Worm (Caenorhabditis elegans) whole organism, early embryonic: ENCODE data around the gene ptrg-1.

ENCODE experiments used
- B0310.2 ChIP-seq: sonication (generic microtip); optimal IDR thresholded peaks from 2 replicates; lab custom pipeline; 2016; ENCODE audit warnings: mild to moderate bottlenecking, missing genetic modification characterization, missing compliant biosample characterization
- F13C5.2 ChIP-seq: sonication (generic microtip); optimal IDR thresholded peaks from 2 replicates; lab custom pipeline; 2017; ENCODE audit warnings: mild to moderate bottlenecking, missing genetic modification characterization, inconsistent platforms, missing compliant biosample characterization
- aly-1 ChIP-seq: sonication (generic microtip); optimal IDR thresholded peaks from 2 replicates; lab custom pipeline; 2016; ENCODE audit warnings: missing genetic modification characterization, missing compliant biosample characterization
- ama-1 ChIP-seq: fragments of 150-350 bp; optimal IDR thresholded peaks from 2 replicates; lab custom pipeline; 2014
- ceh-13 ChIP-seq: fragments of 200-800 bp; sonication (Bioruptor generic); optimal IDR thresholded peaks from 2 replicates; lab custom pipeline; 2018; ENCODE audit warnings: mild to moderate bottlenecking, missing genetic modification characterization, missing compliant biosample characterization
- ceh-36 ChIP-seq: sonication (generic microtip); optimal IDR thresholded peaks from 2 replicates; lab custom pipeline; 2016; ENCODE audit warnings: missing genetic modification characterization, inconsistent platforms, missing compliant biosample characterization
- ets-7 ChIP-seq: sonication (generic microtip); optimal IDR thresholded peaks from 2 replicates; lab custom pipeline; 2016; ENCODE audit warnings: missing genotype, missing genetic modification characterization, missing compliant biosample characterization
- flt-1 ChIP-seq: fragments of 200-800 bp; sonication (Bioruptor generic); IDR thresholded peaks from 2 replicates; pipeline ENCODE4 v1.3.6; 2022; ENCODE audit warnings: missing genetic modification characterization, missing compliant biosample characterization
- hmbx-1 ChIP-seq: sonication (generic microtip); optimal IDR thresholded peaks from 2 replicates; lab custom pipeline; 2016; ENCODE audit warnings: mild to moderate bottlenecking, missing genetic modification characterization, missing compliant biosample characterization
- hmg-4 ChIP-seq: fragments of 200-800 bp; sonication (Bioruptor generic); optimal IDR thresholded peaks from 2 replicates; lab custom pipeline; 2018; ENCODE audit warnings: mild to moderate bottlenecking, missing genetic modification characterization, missing compliant biosample characterization
- hnd-1 ChIP-seq: sonication (generic microtip); optimal IDR thresholded peaks from 2 replicates; lab custom pipeline; 2016; ENCODE audit warnings: missing genetic modification characterization, missing compliant biosample characterization
- pes-1 ChIP-seq: fragments of 200-800 bp; sonication (Bioruptor generic); IDR thresholded peaks from 2 replicates; pipeline ENCODE4 v1.3.6; 2022; ENCODE audit warnings: missing genetic modification reagents, missing genetic modification characterization, missing compliant biosample characterization
- scrt-1 ChIP-seq: fragments of 200-800 bp; sonication (Bioruptor generic); IDR thresholded peaks from 2 replicates; pipeline ENCODE4 v1.3.6; 2022; ENCODE audit warnings: missing genetic modification characterization, missing compliant biosample characterization
- sea-1 ChIP-seq: fragments of 200-800 bp; sonication (Bioruptor generic); conservative IDR thresholded peaks from 2 replicates; pipeline ENCODE4 v1.3.6; 2022; ENCODE audit warnings: missing genetic modification characterization, missing compliant biosample characterization
- tbx-11 ChIP-seq: fragments of 200-800 bp; sonication (Bioruptor generic); IDR thresholded peaks from 2 replicates; pipeline ENCODE4 v1.3.6; 2022; ENCODE audit warnings: missing genetic modification characterization, missing compliant biosample characterization
- tbx-37 ChIP-seq: fragments of 200-800 bp; sonication (Bioruptor generic); conservative IDR thresholded peaks from 2 replicates; pipeline ENCODE4 v1.3.6; 2022; ENCODE audit warnings: missing genetic modification reagents, missing genetic modification characterization, missing compliant biosample characterization
- tra-4 ChIP-seq: sonication (generic microtip); optimal IDR thresholded peaks from 2 replicates; lab custom pipeline; 2017; ENCODE audit warnings: missing genetic modification characterization, missing compliant biosample characterization

Gene ptrg-1

DNA sequence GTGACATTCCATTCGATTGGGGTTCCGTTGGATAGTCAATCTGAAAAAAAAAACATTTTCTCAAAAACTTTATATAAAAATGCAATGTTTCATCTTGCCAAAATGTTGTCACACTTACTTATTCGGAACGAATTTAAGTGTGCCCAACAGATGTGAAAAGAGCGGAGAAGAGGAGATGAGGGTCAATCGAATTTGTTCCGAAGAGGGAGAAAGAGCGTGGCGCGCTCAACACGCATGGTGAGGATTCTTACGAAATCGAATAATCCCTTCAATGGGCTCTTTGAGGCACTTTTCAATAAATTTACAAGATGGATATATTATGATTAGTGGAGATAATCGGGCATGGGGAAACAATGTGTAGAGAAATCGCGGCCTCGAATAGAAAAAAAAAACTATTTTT lies 23.4 kb downstream of the ptrg-1 start:
- no peak for TF ChIP-seq aly-1 (tag; lab: Kevin White, UChicago)
- no peak for TF ChIP-seq pes-1 (GFP tag; lab: Robert Waterston, UW)
- no peak for TF ChIP-seq tbx-37 (GFP tag; lab: Robert Waterston, UW)
- TF ChIP-seq ets-7 (tag; lab: Kevin White, UChicago): no peak
- no peak for TF ChIP-seq hmbx-1
- TF ChIP-seq ama-1 (lab: Kevin White, UChicago): no peak
- no peak for TF ChIP-seq F13C5.2 (tag; lab: Kevin White, UChicago)
- TF ChIP-seq scrt-1: no peak

DNA sequence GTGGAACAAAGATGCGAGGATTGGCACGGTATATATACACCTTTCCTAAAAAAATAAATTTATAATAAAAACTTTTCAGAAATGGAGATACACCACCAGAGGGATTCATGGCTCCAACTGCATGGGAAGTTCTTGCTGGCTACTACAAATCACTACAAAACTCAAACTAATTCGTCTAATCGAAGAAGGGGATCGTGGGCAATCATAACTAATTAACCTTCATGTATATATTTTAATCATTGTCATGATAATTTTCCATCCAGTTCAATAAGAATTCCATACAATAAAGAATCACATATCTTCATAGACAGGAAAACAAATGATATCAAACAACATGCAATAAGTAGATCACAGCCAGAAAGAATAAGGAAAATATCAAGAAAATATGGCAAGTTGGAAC lies 30.2 kb downstream of the ptrg-1 start:
- TF ChIP-seq ceh-13 (GFP tag; lab: Kevin White, UChicago): no peak
- TF ChIP-seq tbx-37 (GFP tag; lab: Robert Waterston, UW): no peak
- no peak for TF ChIP-seq ama-1 (lab: Kevin White, UChicago)
- TF ChIP-seq hnd-1 (tag; lab: Kevin White, UChicago): no peak
- no peak for TF ChIP-seq ets-7 (tag; lab: Kevin White, UChicago)
- TF ChIP-seq flt-1 (GFP tag; lab: Robert Waterston, UW): no peak
- no peak for TF ChIP-seq hmbx-1
- TF ChIP-seq scrt-1: no peak
- no peak for TF ChIP-seq sea-1 (GFP tag; lab: Robert Waterston, UW)
- no peak for TF ChIP-seq tbx-11
- no peak for TF ChIP-seq ceh-36 (tag; lab: Kevin White, UChicago)
- TF ChIP-seq aly-1 (tag; lab: Kevin White, UChicago): no peak
- no peak for TF ChIP-seq hmg-4 (GFP tag; lab: Kevin White, UChicago)
- TF ChIP-seq F13C5.2 (tag; lab: Kevin White, UChicago): no peak
- TF ChIP-seq tra-4: no peak
- no peak for TF ChIP-seq B0310.2 (tag; lab: Kevin White, UChicago)
- TF ChIP-seq pes-1 (GFP tag; lab: Robert Waterston, UW): no peak

DNA sequence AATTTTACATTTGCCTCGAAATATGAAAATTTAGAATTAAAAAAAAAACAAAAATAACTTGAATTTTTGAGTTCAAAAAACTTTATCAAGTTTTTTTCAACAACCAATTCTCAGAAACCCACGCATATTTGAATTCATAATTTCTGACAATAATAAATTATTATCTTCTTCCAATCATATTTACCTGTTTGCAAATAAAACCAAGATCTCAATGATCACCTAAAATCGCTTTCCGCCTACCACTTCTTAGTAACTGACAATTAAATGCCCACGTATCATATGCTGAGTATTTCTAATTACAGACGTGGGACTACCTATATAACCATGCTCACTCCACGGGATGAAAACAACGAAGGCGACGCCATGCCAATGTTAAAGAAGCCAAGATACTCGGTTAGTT lies 32.5 kb downstream of the ptrg-1 start, which contains the start of gene pps-1:
Gene pps-1 (plus strand): TSS at position 301 of the 400 bp plus-strand sequence.
- TF ChIP-seq aly-1 (tag; lab: Kevin White, UChicago): no peak
- no peak for TF ChIP-seq tra-4
- TF ChIP-seq pes-1 (GFP tag; lab: Robert Waterston, UW): no peak
- TF ChIP-seq ceh-13 (GFP tag; lab: Kevin White, UChicago): no peak
- no peak for TF ChIP-seq B0310.2 (tag; lab: Kevin White, UChicago)
- no peak for TF ChIP-seq sea-1 (GFP tag; lab: Robert Waterston, UW)
- TF ChIP-seq ama-1 (lab: Kevin White, UChicago): no peak
- TF ChIP-seq hmbx-1: no peak
- TF ChIP-seq flt-1 (GFP tag; lab: Robert Waterston, UW): no peak
- TF ChIP-seq scrt-1: no peak

DNA sequence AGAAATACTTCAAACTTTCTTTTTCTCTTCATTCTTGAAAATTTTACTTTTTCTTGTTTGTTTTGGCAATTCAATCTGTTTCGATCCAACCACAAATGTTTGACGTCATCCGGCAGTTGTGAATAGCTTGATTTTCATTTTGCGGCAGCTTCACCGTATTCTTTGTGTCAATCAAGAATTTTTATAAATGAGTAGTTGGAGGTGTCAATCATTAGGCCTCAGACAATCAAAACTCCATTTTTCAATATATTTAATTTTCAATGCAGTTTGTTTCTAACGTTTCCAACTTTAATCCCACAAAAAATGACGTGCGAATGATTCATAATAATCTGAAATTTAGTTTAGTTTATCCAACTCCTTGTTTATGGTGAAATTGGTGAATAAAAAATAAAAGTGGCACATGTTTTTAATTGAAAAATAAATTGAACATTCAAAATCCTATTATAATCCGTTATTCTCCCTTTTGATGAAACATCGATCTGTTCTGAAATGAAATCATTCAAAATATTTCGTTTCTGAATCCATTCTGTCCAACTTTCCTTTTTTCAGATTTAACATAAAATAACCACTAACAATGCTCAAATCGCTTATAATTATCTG lies 36.7 kb downstream of the ptrg-1 start, which contains the start of gene ttr-53:
Gene ttr-53 (plus strand): TSS at position 550 of the 600 bp plus-strand sequence.
- no peak for TF ChIP-seq flt-1 (GFP tag; lab: Robert Waterston, UW)
- no peak for TF ChIP-seq hnd-1 (tag; lab: Kevin White, UChicago)
- TF ChIP-seq aly-1 (tag; lab: Kevin White, UChicago): no peak
- no peak for TF ChIP-seq pes-1 (GFP tag; lab: Robert Waterston, UW)
- TF ChIP-seq ets-7 (tag; lab: Kevin White, UChicago): no peak
- TF ChIP-seq F13C5.2 (tag; lab: Kevin White, UChicago): no peak
- no peak for TF ChIP-seq tbx-11
- no peak for TF ChIP-seq B0310.2 (tag; lab: Kevin White, UChicago)
- TF ChIP-seq ama-1 (lab: Kevin White, UChicago): no peak
- TF ChIP-seq scrt-1: no peak
- no peak for TF ChIP-seq hmg-4 (GFP tag; lab: Kevin White, UChicago)
- no peak for TF ChIP-seq tbx-37 (GFP tag; lab: Robert Waterston, UW)
- TF ChIP-seq sea-1 (GFP tag; lab: Robert Waterston, UW): no peak
- TF ChIP-seq tra-4: no peak
- no peak for TF ChIP-seq ceh-13 (GFP tag; lab: Kevin White, UChicago)
- TF ChIP-seq hmbx-1: no peak
- no peak for TF ChIP-seq ceh-36 (tag; lab: Kevin White, UChicago)

DNA sequence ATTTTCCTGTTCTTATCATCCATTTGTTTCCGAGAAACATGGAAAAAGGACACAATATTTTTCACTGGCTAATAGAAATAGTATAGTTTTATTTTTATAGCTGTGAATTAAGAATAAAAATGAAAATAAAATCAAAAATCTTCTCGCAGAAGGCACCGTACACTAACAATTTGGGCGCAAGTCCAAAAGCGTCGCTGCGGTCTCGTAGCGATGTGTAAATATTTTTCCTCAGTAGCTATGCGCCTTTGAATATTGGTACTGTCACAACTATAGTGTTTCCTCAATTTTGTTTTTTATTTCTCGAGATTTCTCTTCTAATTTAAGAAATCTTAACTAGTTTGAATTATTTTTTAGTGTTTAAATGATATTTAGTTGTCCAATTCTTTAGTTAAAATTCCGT lies 37.2 kb downstream of the ptrg-1 start:
- TF ChIP-seq ama-1 (lab: Kevin White, UChicago) (no peak), hnd-1 (tag; lab: Kevin White, UChicago) (no peak), F13C5.2 (tag; lab: Kevin White, UChicago) (no peak), B0310.2 (tag; lab: Kevin White, UChicago) (no peak), tbx-37 (GFP tag; lab: Robert Waterston, UW) (no peak)

DNA sequence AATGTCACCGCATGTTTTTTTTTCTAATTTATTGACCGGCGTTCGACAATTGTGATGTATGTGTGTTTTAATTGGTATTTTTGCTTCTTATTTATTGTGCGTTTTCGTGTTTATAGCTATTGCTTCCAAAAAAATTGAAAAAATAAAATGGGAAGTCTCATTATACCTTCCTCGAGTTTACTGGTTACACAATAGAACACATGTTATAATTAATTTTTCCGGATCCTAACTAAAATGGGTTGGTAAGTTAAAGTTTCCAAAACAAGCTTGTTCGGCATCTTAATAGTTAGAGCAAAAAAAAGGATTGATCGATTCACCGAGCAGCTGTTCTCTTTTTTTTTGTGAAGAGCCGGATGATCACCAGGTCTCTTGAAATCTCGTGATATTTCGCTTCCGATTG lies 38.8 kb downstream of the ptrg-1 start, which contains the start of gene ttr-54:
Gene ttr-54 (plus strand): TSS at position 301 of the 400 bp plus-strand sequence.
- TF ChIP-seq hnd-1 (tag; lab: Kevin White, UChicago): no peak
- TF ChIP-seq ceh-13 (GFP tag; lab: Kevin White, UChicago): no peak
- TF ChIP-seq ceh-36 (tag; lab: Kevin White, UChicago): no peak
- no peak for TF ChIP-seq scrt-1

DNA sequence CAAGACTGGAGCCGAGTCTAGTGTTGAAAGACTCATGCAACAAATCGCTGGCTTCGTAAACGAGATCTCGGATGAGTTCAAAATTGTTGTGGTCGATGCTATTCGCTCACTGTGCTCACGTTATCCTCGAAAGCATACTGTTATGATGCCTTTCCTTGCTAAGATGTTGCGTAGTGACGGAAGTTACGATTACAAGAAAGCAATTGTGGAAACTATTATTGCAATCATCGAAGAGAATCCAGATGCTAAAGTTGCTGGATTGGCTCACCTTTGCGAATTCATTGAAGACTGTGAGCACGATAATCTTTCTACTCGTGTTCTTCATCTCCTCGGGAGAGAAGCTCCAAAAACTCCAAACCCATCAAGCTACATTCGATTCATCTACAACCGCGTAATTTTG lies 40.8 kb downstream of the ptrg-1 start:
- no peak for TF ChIP-seq ama-1 (lab: Kevin White, UChicago)
- no peak for TF ChIP-seq flt-1 (GFP tag; lab: Robert Waterston, UW)
- no peak for TF ChIP-seq ceh-36 (tag; lab: Kevin White, UChicago)
- TF ChIP-seq tbx-11: no peak
- TF ChIP-seq pes-1 (GFP tag; lab: Robert Waterston, UW): no peak
- TF ChIP-seq F13C5.2 (tag; lab: Kevin White, UChicago): no peak
- TF ChIP-seq ets-7 (tag; lab: Kevin White, UChicago): no peak
- no peak for TF ChIP-seq hmbx-1
- TF ChIP-seq scrt-1: no peak
- TF ChIP-seq tra-4: no peak
- TF ChIP-seq aly-1 (tag; lab: Kevin White, UChicago): no peak
- TF ChIP-seq tbx-37 (GFP tag; lab: Robert Waterston, UW): no peak
- TF ChIP-seq B0310.2 (tag; lab: Kevin White, UChicago): no peak
- TF ChIP-seq sea-1 (GFP tag; lab: Robert Waterston, UW): no peak
- no peak for TF ChIP-seq hnd-1 (tag; lab: Kevin White, UChicago)
- TF ChIP-seq hmg-4 (GFP tag; lab: Kevin White, UChicago): no peak
- no peak for TF ChIP-seq ceh-13 (GFP tag; lab: Kevin White, UChicago)
